Worm (Caenorhabditis elegans) whole organism, L2 larva: Measurements from ENCODE around the gene lin-1.

Source experiments
- R02D3.7 ChIP-seq: fragments of 150-350 bp; optimal IDR thresholded peaks from 2 replicates; lab custom pipeline; 2014; ENCODE audit warnings: missing biosample characterization, missing genetic modification characterization
- aly-2 ChIP-seq: fragments of 150-350 bp; optimal IDR thresholded peaks from 2 replicates; lab custom pipeline; 2014; ENCODE audit warnings: missing biosample characterization, missing genetic modification characterization
- ama-1 ChIP-seq: fragments of 150-350 bp; optimal IDR thresholded peaks from 2 replicates; lab custom pipeline; 2018; ENCODE audit warnings: inconsistent platforms
- ceh-16 ChIP-seq: fragments of 150-350 bp; optimal IDR thresholded peaks from 2 replicates; lab custom pipeline; 2014; ENCODE audit warnings: missing biosample characterization, missing genetic modification characterization
- elt-1 ChIP-seq: fragments of 150-350 bp; optimal IDR thresholded peaks from 2 replicates; lab custom pipeline; 2014; ENCODE audit warnings: missing biosample characterization, missing genetic modification characterization
- elt-3 ChIP-seq: sonication (generic microtip); optimal IDR thresholded peaks from 2 replicates; lab custom pipeline; 2017; ENCODE audit warnings: missing biosample characterization, missing genetic modification characterization
- lin-13 ChIP-seq: fragments of 150-350 bp; optimal IDR thresholded peaks from 2 replicates; lab custom pipeline; 2014; ENCODE audit warnings: missing biosample characterization, missing genetic modification reagents, missing genetic modification characterization
- lin-39 ChIP-seq: fragments of 150-350 bp; optimal IDR thresholded peaks from 2 replicates; lab custom pipeline; 2014; ENCODE audit warnings: missing biosample characterization, missing genetic modification reagents, missing genetic modification characterization
- nhr-11 ChIP-seq: fragments of 150-350 bp; optimal IDR thresholded peaks from 2 replicates; lab custom pipeline; 2014; ENCODE audit warnings: missing biosample characterization, missing genetic modification characterization
- nhr-12 ChIP-seq: fragments of 150-350 bp; optimal IDR thresholded peaks from 2 replicates; lab custom pipeline; 2014; ENCODE audit warnings: missing biosample characterization, missing genetic modification characterization
- sem-4 ChIP-seq: fragments of 150-350 bp; optimal IDR thresholded peaks from 2 replicates; lab custom pipeline; 2014; ENCODE audit warnings: missing biosample characterization, missing genetic modification reagents, missing genetic modification characterization
- skn-1 ChIP-seq: sonication (generic microtip); optimal IDR thresholded peaks from 2 replicates; lab custom pipeline; 2017; ENCODE audit warnings: missing biosample characterization, missing genetic modification characterization
- snpc-4 ChIP-seq: fragments of 150-350 bp; optimal IDR thresholded peaks from 2 replicates; lab custom pipeline; 2014; ENCODE audit warnings: missing biosample characterization, missing genetic modification characterization

ce11 chrIV:2316273-2316672, 16.2 kb upstream of the lin-1 start, which contains the start of gene Y38F2AL.12:
- TF ChIP-seq R02D3.7: no peak
- TF ChIP-seq lin-13 (GFP tag; lab: Kevin White, UChicago): no peak
- no peak for TF ChIP-seq lin-39 (tag; lab: Kevin White, UChicago)
- no peak for TF ChIP-seq snpc-4
- no peak for TF ChIP-seq nhr-11 (tag; lab: Kevin White, UChicago)
- no peak for TF ChIP-seq elt-1 (tag; lab: Kevin White, UChicago)
- TF ChIP-seq ceh-16 (tag; lab: Kevin White, UChicago): no peak
- no peak for TF ChIP-seq ama-1 (lab: Kevin White, UChicago)
- no peak for TF ChIP-seq aly-2
- TF ChIP-seq sem-4 (tag; lab: Kevin White, UChicago): no peak
- TF ChIP-seq skn-1: no peak
- TF ChIP-seq elt-3 (tag; lab: Kevin White, UChicago): no peak
- TF ChIP-seq nhr-12 (tag; lab: Kevin White, UChicago): no peak
